Fruit fly (Drosophila melanogaster): ENCODE results near the gene P5cr.

Gene P5cr

DNA sequence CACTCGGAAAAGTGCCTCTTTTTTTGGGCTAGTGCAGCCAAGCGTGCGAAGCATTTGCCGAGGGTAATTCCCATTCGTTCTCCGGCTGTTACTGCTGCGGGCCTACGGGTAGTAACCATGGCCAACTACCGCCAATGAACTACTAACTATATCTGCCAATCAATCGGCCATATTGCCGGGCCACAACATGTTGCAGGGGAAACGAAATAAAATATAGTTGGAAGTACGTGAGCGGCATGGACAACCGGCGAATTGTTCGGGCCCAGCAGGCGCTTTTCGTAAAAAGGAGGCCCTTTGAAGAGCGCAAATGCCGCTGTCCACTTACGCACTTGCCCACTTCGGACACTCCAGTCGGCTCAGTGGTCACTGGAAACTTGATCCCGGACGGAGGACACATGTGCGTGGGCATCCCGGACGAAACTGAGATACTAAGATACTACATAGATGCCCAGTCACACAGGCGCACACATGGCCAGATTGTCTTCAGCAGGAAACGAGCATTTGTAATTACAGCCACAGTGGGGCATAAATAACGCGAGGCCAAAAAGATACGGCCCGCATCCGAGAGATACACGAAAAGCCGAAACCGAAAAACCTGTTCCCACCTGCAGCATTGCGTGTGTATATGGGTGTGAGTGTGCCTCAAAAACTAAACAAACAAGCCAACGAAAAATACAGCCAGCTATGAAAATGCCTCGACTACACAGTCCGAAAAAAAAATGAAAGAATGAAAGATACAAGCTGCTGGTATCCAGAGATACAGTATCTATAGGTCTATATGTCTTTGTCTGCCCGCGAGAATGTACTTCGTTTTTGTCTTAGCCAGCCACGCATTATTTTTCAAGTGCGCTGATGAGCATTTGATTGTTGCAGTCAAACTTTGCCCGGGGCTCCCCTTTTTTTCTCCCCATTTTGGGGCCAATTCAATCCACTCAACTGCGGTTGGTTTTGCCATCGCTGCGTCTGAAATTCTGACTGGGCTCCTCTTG is 41.0 kb upstream of the P5cr start (continued):
- TF ChIP-seq fd3F (GFP tag; optimal IDR thresholded peaks at IDR 0.05) (no peak), ftz-f1 (GFP tag; optimal IDR thresholded peaks at IDR 0.05) (no peak), CG2199 (GFP tag; IDR thresholded peaks at IDR 0.05) (peak; percentile 92), CG18262 (tag; optimal IDR thresholded peaks at IDR 0.05) (peak; percentile 36), Usf (GFP tag; optimal IDR thresholded peaks at IDR 0.05) (no peak), btn (GFP tag; optimal IDR thresholded peaks at IDR 0.05) (no peak), nmo (GFP tag; optimal IDR thresholded peaks at IDR 0.05) (no peak), crc (GFP tag; optimal IDR thresholded peaks at IDR 0.05) (no peak), CG13287 (GFP tag; IDR thresholded peaks at IDR 0.05; ENCODE audit: partially characterized antibody) (no peak), Bdp1 (GFP tag; optimal IDR thresholded peaks at IDR 0.05) (no peak), Atf3 (GFP tag; optimal IDR thresholded peaks at IDR 0.05) (no peak), CG16863 (GFP tag; optimal IDR thresholded peaks at IDR 0.05) (no peak), CG4360 (GFP tag; IDR thresholded peaks at IDR 0.05) (0 out of 2 replicates have a peak, but pooled peaks have one; percentile 20), Hr39 (optimal IDR thresholded peaks at IDR 0.05) (no peak), BEAF-32 (GFP tag; optimal IDR thresholded peaks at IDR 0.05) (no peak), Dip2 (GFP tag; IDR thresholded peaks at IDR 0.05) (no peak), cad (GFP tag; optimal IDR thresholded peaks at IDR 0.05) (no peak), Kr (GFP tag; optimal IDR thresholded peaks at IDR 0.05) (no peak), vvl (GFP tag; IDR thresholded peaks at IDR 0.05) (peak; percentile 27; the same call in 1 of the 2 replicates), sim (GFP tag; IDR thresholded peaks at IDR 0.05) (no peak), trh (GFP tag; optimal IDR thresholded peaks at IDR 0.05) (no peak), CG7556 (GFP tag; optimal IDR thresholded peaks at IDR 0.05) (no peak), unpg (GFP tag; optimal IDR thresholded peaks at IDR 0.05) (no peak), zfh1 (GFP tag; IDR thresholded peaks at IDR 0.05) (no peak), sqz (GFP tag; optimal IDR thresholded peaks at IDR 0.05) (peak; percentile 34), Hr3 (GFP tag; optimal IDR thresholded peaks at IDR 0.05) (no peak), grau (tag; optimal IDR thresholded peaks at IDR 0.05) (no peak), CG17912 (GFP tag; optimal IDR thresholded peaks at IDR 0.05) (no peak), Max (GFP tag; optimal IDR thresholded peaks at IDR 0.05) (no peak), CG4424 (GFP tag; optimal IDR thresholded peaks at IDR 0.05) (no peak), CG9437 (GFP tag; optimal IDR thresholded peaks at IDR 0.05) (no peak), CG13624 (GFP tag; optimal IDR thresholded peaks at IDR 0.05) (no peak), twi (tag; optimal IDR thresholded peaks at IDR 0.05) (peak; percentile 95), tup (GFP tag; optimal IDR thresholded peaks at IDR 0.05) (no peak), Hand (GFP tag; optimal IDR thresholded peaks at IDR 0.05) (no peak), CG6683 (GFP tag; optimal IDR thresholded peaks at IDR 0.05) (no peak), CG17361 (GFP tag; IDR thresholded peaks at IDR 0.05) (0 out of 3 replicates have a peak, but pooled peaks have one; percentile 25), CG32772 (GFP tag; IDR thresholded peaks at IDR 0.05) (peak; percentile 28; the same call in 1 of the 2 replicates), schlank (tag; optimal IDR thresholded peaks at IDR 0.05) (no peak), Nf-YB (GFP tag; optimal IDR thresholded peaks at IDR 0.05) (no peak), gsb-n (tag; optimal IDR thresholded peaks at IDR 0.05) (no peak), CG15479 (GFP tag; optimal IDR thresholded peaks at IDR 0.05) (no peak), Abd-B (GFP tag; optimal IDR thresholded peaks at IDR 0.05) (no peak), CG3065 (GFP tag; optimal IDR thresholded peaks at IDR 0.05) (no peak), CG14710 (tag; optimal IDR thresholded peaks at IDR 0.05) (peak; percentile 35), CG43689 (GFP tag; IDR thresholded peaks at IDR 0.05) (no peak), Mes4 (GFP tag; optimal IDR thresholded peaks at IDR 0.05) (no peak), CG11456 (GFP tag; IDR thresholded peaks at IDR 0.05) (no peak), BtbVII (GFP tag; optimal IDR thresholded peaks at IDR 0.05) (no peak), crol (GFP tag; IDR thresholded peaks at IDR 0.05) (no peak)
